Worm (Caenorhabditis elegans): Measurements from ENCODE around the gene haf-3.
"Not testable (repeated sequence)": the region's sequence is repeated elsewhere in the genome, so short reads cannot be mapped to it uniquely, and the experiment has no call there.

The haf-3 gene

ce11 chrV:15752049-15752448 is 13.9 kb downstream of the haf-3 start, which contains the start of gene str-43:
Gene str-43, minus strand, starts transcription at chrV:15752149.
- TF ChIP-seq snpc-4 (tag; optimal IDR thresholded peaks at IDR 0.05) = no peak
- no peak for TF ChIP-seq lsy-2 (tag; optimal IDR thresholded peaks at IDR 0.05)
- TF ChIP-seq F44E2.7 (GFP tag; IDR thresholded peaks at IDR 0.05) = no peak
- no peak for TF ChIP-seq nhr-11 (tag; optimal IDR thresholded peaks at IDR 0.05)
- TF ChIP-seq R02D3.7 (tag; optimal IDR thresholded peaks at IDR 0.05) = no peak
- TF ChIP-seq mxl-2 (GFP tag; conservative IDR thresholded peaks at IDR 0.05) = no peak
- no peak for TF ChIP-seq zag-1 (tag; optimal IDR thresholded peaks at IDR 0.05)
- no peak for TF ChIP-seq F37D6.2 (tag; optimal IDR thresholded peaks at IDR 0.05)
- no peak for TF ChIP-seq pqm-1 (tag; optimal IDR thresholded peaks at IDR 0.05)
- TF ChIP-seq ZK546.5 (tag; optimal IDR thresholded peaks at IDR 0.05) = no peak
- no peak for TF ChIP-seq hlh-11 (tag; optimal IDR thresholded peaks at IDR 0.05)
- TF ChIP-seq ctbp-1 (GFP tag; IDR thresholded peaks at IDR 0.05) = no peak
- no peak for TF ChIP-seq mxl-3 (GFP tag; optimal IDR thresholded peaks at IDR 0.05)
- no peak for TF ChIP-seq Y48G9A.11 (GFP tag; IDR thresholded peaks at IDR 0.05)
- TF ChIP-seq unc-62 (GFP tag; optimal IDR thresholded peaks at IDR 0.05 in 1 of 2) = no peak
- TF ChIP-seq unc-62 (tag; optimal IDR thresholded peaks at IDR 0.05) = no peak
- TF ChIP-seq dmd-9 (GFP tag; IDR thresholded peaks at IDR 0.05) = no peak
- TF ChIP-seq zip-2 (tag; optimal IDR thresholded peaks at IDR 0.05) = no peak
- TF ChIP-seq daf-16 (GFP tag; optimal IDR thresholded peaks at IDR 0.05) = no peak
- TF ChIP-seq daf-16 (tag; optimal IDR thresholded peaks at IDR 0.05) = no peak
- TF ChIP-seq Y75B8A.6 (GFP tag; IDR thresholded peaks at IDR 0.05) = no peak

ce11 chrV:15750130-15750529 is 15.8 kb downstream of the haf-3 start, which contains the start of gene str-6:
Gene str-6, minus strand, starts transcription at chrV:15750230.
- no peak for TF ChIP-seq D1046.2 (GFP tag; IDR thresholded peaks at IDR 0.05)
- TF ChIP-seq nhr-6 (tag; optimal IDR thresholded peaks at IDR 0.05) = no peak

DNA sequence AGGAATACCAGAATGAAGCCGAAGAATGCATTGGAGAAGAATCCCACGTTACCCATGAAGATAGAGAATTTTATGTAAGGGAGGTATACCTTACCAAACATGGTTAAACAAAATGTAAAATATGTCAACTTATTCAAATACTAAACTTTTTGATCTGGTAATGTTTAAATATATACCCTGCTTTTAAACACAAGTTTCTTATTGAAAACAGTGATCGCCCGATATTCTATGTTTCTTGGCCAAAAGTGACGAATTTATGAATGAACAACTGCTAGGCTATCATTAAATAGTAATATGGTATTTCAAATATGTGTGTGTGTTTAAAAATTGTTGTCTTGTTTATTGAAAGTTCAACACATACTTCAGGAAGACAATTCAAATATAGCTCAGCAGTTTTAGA is 17.6 kb downstream of the haf-3 start, which contains the start of gene T23D5.8:
Gene T23D5.8, minus strand, starts transcription at position 101 of the 400 bp plus-strand sequence.
- not testable (repeated sequence) for TF ChIP-seq ceh-32 (tag; optimal IDR thresholded peaks at IDR 0.05; ENCODE audit: poor library complexity); arid-1 (GFP tag; conservative IDR thresholded peaks at IDR 0.05); mep-1 (tag; optimal IDR thresholded peaks at IDR 0.05)

- TF ChIP-seq mep-1 (tag; optimal IDR thresholded peaks at IDR 0.05); dmd-9 (GFP tag; IDR thresholded peaks at IDR 0.05); nhr-10 (tag; optimal IDR thresholded peaks at IDR 0.05): not testable (repeated sequence)
Measured at ce11 chrV:15744366-15744765, 21.6 kb downstream of the haf-3 start, which contains the start of gene str-19. Gene str-19, minus strand, starts transcription at chrV:15744466.

DNA sequence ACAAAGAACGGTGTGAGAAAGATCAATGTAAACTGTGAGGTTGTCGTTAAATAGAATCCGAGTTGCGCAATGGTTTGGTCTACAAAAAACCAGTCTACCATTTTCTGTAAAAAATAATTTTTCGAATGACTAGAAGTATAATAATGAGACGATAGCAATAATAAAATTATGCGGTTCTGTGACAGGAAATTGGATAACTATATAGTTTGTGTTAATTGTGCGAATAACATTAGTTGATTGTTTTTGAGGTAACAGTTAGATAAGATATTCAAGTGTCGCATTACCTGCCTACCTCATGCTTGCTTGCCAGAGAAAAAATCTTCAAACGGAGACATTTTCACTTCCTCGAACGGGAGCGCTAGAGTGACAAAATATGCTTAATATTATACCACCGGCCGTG is 24.1 kb downstream of the haf-3 start, which contains the start of gene str-18:
Gene str-18, minus strand, starts transcription at position 101 of the 400 bp plus-strand sequence.
- TF ChIP-seq R02D3.7 (tag; optimal IDR thresholded peaks at IDR 0.05) = no peak
- TF ChIP-seq fkh-10 (GFP tag; optimal IDR thresholded peaks at IDR 0.05) = no peak
- TF ChIP-seq nhr-25 (tag; optimal IDR thresholded peaks at IDR 0.05; ENCODE audit: borderline replicate concordance, insufficient read depth) = no peak
- TF ChIP-seq F26F4.8 (GFP tag; conservative IDR thresholded peaks at IDR 0.05) = no peak
- no peak for TF ChIP-seq madf-9 (GFP tag; conservative IDR thresholded peaks at IDR 0.05)
- no peak for TF ChIP-seq mep-1 (tag; optimal IDR thresholded peaks at IDR 0.05)
- no peak for TF ChIP-seq ama-1 (optimal IDR thresholded peaks at IDR 0.05)
- no peak for TF ChIP-seq tra-1 (GFP tag; IDR thresholded peaks at IDR 0.05)
- no peak for TF ChIP-seq lim-7 (GFP tag; IDR thresholded peaks at IDR 0.05)
- TF ChIP-seq snpc-4 (tag; optimal IDR thresholded peaks at IDR 0.05) = no peak
- no peak for TF ChIP-seq dmd-6 (GFP tag; IDR thresholded peaks at IDR 0.05)
- TF ChIP-seq mxl-3 (GFP tag; optimal IDR thresholded peaks at IDR 0.05) = no peak
- no peak for TF ChIP-seq F44E2.7 (GFP tag; IDR thresholded peaks at IDR 0.05)
- no peak for TF ChIP-seq ces-1 (GFP tag; optimal IDR thresholded peaks at IDR 0.05)
- TF ChIP-seq unc-62 (GFP tag; optimal IDR thresholded peaks at IDR 0.05 in 1 of 2) = no peak
- no peak for TF ChIP-seq unc-62 (tag; optimal IDR thresholded peaks at IDR 0.05)

Measured in whole organism, L4 larva.